Worm (Caenorhabditis elegans): ENCODE data around the gene dmd-7.

Gene dmd-7

ce11 chrV:6250959-6251598 is 4.3 kb downstream of the dmd-7 start (continued):
- TF ChIP-seq madf-9 (GFP tag; conservative IDR thresholded peaks at IDR 0.05) (no peak), mes-2 (tag; optimal IDR thresholded peaks at IDR 0.05; ENCODE audit: poor library complexity, severe bottlenecking) (no peak), lsy-2 (tag; optimal IDR thresholded peaks at IDR 0.05) (no peak), tra-1 (GFP tag; IDR thresholded peaks at IDR 0.05) (no peak), set-16 (GFP tag; IDR thresholded peaks at IDR 0.05) (no peak), dve-1 (tag; optimal IDR thresholded peaks at IDR 0.05; ENCODE audit: insufficient read depth) (peak; percentile 69), mep-1 (tag; optimal IDR thresholded peaks at IDR 0.05) (no peak), nhr-77 (tag; optimal IDR thresholded peaks at IDR 0.05) (peak; percentile 69), pqm-1 (tag; optimal IDR thresholded peaks at IDR 0.05) (peak; percentile 82), nhr-28 (tag; optimal IDR thresholded peaks at IDR 0.05) (peak; percentile 75), aha-1 (tag) (peak; percentile 94), ceh-28 (tag; optimal IDR thresholded peaks at IDR 0.05) (no peak), Y5F2A.4 (GFP tag; optimal IDR thresholded peaks at IDR 0.05) (no peak), madf-5 (GFP tag; IDR thresholded peaks at IDR 0.05) (no peak), F10B5.3 (tag; optimal IDR thresholded peaks at IDR 0.05) (no peak), rbr-2 (tag; optimal IDR thresholded peaks at IDR 0.05) (no peak), zip-2 (tag; optimal IDR thresholded peaks at IDR 0.05) (no peak), nhr-10 (tag; optimal IDR thresholded peaks at IDR 0.05) (no peak), unc-62 (GFP tag; optimal IDR thresholded peaks at IDR 0.05 in 1 of 2) (peak in 1 of 2 experiments; percentile 90), unc-62 (tag; optimal IDR thresholded peaks at IDR 0.05) (no peak), daf-16 (GFP tag; optimal IDR thresholded peaks at IDR 0.05) (no peak), daf-16 (tag; optimal IDR thresholded peaks at IDR 0.05) (peak; percentile 45), hmg-1.1 (GFP tag; IDR thresholded peaks at IDR 0.05) (no peak), mdt-29 (GFP tag; IDR thresholded peaks at IDR 0.05) (no peak), ceh-44 (GFP tag; IDR thresholded peaks at IDR 0.05) (no peak)

- no peak for TF ChIP-seq ztf-11 (tag; optimal IDR thresholded peaks at IDR 0.05)
- no peak for TF ChIP-seq nhr-76 (tag; optimal IDR thresholded peaks at IDR 0.05)
- no peak for TF ChIP-seq hmg-1.1 (GFP tag; IDR thresholded peaks at IDR 0.05)
- no peak for TF ChIP-seq ces-1 (GFP tag; optimal IDR thresholded peaks at IDR 0.05)
- TF ChIP-seq mep-1 (tag; optimal IDR thresholded peaks at IDR 0.05): no peak
- TF ChIP-seq ceh-82 (tag; optimal IDR thresholded peaks at IDR 0.05): no peak
- no peak for TF ChIP-seq snpc-4 (tag; optimal IDR thresholded peaks at IDR 0.05)
- no peak for TF ChIP-seq ceh-32 (tag; optimal IDR thresholded peaks at IDR 0.05; ENCODE audit: poor library complexity)
- TF ChIP-seq set-16 (GFP tag; IDR thresholded peaks at IDR 0.05): no peak
- no peak for TF ChIP-seq vab-7 (GFP tag; IDR thresholded peaks at IDR 0.05)
- no peak for TF ChIP-seq dmd-9 (GFP tag; IDR thresholded peaks at IDR 0.05)
- TF ChIP-seq aha-1 (tag): no peak
- no peak for TF ChIP-seq dve-1 (tag; optimal IDR thresholded peaks at IDR 0.05; ENCODE audit: insufficient read depth)
- no peak for TF ChIP-seq F37D6.2 (tag; optimal IDR thresholded peaks at IDR 0.05)
- no peak for TF ChIP-seq snpc-1.2 (GFP tag; IDR thresholded peaks at IDR 0.05)
- no peak for TF ChIP-seq hlh-30 (tag; optimal IDR thresholded peaks at IDR 0.05; ENCODE audit: insufficient read depth)
- no peak for TF ChIP-seq pha-4 (GFP tag; IDR thresholded peaks at IDR 0.05)
- TF ChIP-seq pha-4 (tag; optimal IDR thresholded peaks at IDR 0.05): no peak
Measured at ce11 chrV:6253936-6254335, 7.2 kb downstream of the dmd-7 start.

ce11 chrV:6259139-6259538 is 12.4 kb downstream of the dmd-7 start, which contains the start of gene K08B12.1:
TSS of gene K08B12.1 (plus strand) at chrV:6259367.
- peak; percentile 1 for TF ChIP-seq nhr-28 (tag; optimal IDR thresholded peaks at IDR 0.05)
- TF ChIP-seq Y105C5A.15 (GFP tag; IDR thresholded peaks at IDR 0.05): no peak
